Fruit fly (Drosophila melanogaster) whole organism, wandering third instar larva: Measurements from ENCODE around the gene CG34133.
"Not testable (repeated sequence)": the region's sequence is repeated elsewhere in the genome, so short reads cannot be mapped to it uniquely, and the experiment has no call there.

Experiments used
- Abd-B ChIP-seq: fragments of >200 bp; optimal IDR thresholded peaks from 2 replicates; lab custom pipeline; 2017; ENCODE audit warnings: missing biosample characterization, missing genetic modification characterization
- CG32264 ChIP-seq: fragments of 200-800 bp; sonication (Bioruptor generic); optimal IDR thresholded peaks from 2 replicates; lab custom pipeline; 2016; ENCODE audit warnings: missing biosample characterization, missing genetic modification characterization
- CG9705 ChIP-seq: fragments of 200-800 bp; sonication (Bioruptor generic); optimal IDR thresholded peaks from 2 replicates; lab custom pipeline; 2018; ENCODE audit warnings: missing biosample characterization, mild to moderate bottlenecking, missing genetic modification characterization
- CrebA ChIP-seq: fragments of 200-800 bp; sonication (Bioruptor generic); optimal IDR thresholded peaks from 2 replicates; lab custom pipeline; 2016; ENCODE audit warnings: missing biosample characterization, mild to moderate bottlenecking, missing genetic modification characterization, borderline replicate concordance
- Dif ChIP-seq: fragments of 200-275, 200-300 bp; sonication (Bioruptor generic); optimal IDR thresholded peaks from 2 replicates; lab custom pipeline; 2018; ENCODE audit warnings: missing biosample characterization, missing genetic modification characterization; ENCODE audit not compliant: partially characterized antibody
- GATAd ChIP-seq: sonication (Bioruptor generic); optimal IDR thresholded peaks from 2 replicates; lab custom pipeline; 2016; ENCODE audit warnings: missing biosample characterization, missing genetic modification characterization
- Hr83 ChIP-seq: fragments of 200-300 bp; sonication (Bioruptor generic); optimal IDR thresholded peaks from 2 replicates; lab custom pipeline; 2016; ENCODE audit warnings: missing biosample characterization, mild to moderate bottlenecking, missing genetic modification characterization, moderate library complexity; ENCODE audit not compliant: poor library complexity, severe bottlenecking
- Jra ChIP-seq: sonication (Bioruptor generic); optimal IDR thresholded peaks from 2 replicates; lab custom pipeline; 2016; ENCODE audit warnings: missing biosample characterization, missing genetic modification characterization
- N ChIP-seq: fragments of >200 bp; optimal IDR thresholded peaks from 2 replicates; lab custom pipeline; 2018; ENCODE audit warnings: missing biosample characterization, missing external identifiers, missing genetic modification characterization
- OdsH ChIP-seq: fragments of 200-800 bp; sonication (Bioruptor generic); optimal IDR thresholded peaks from 2 replicates; lab custom pipeline; 2016; ENCODE audit warnings: missing biosample characterization, mild to moderate bottlenecking, missing genetic modification characterization
- Rel ChIP-seq, 2 experiments: fragments of 200-800 bp; sonication (Bioruptor generic) in 1 of 2; optimal IDR thresholded peaks; 2 replicates in 1 of 2; 3 replicates in 1 of 2; lab custom pipeline; 2016 to 2019; ENCODE audit warnings: mild to moderate bottlenecking in 2 of 2, missing biosample characterization in 2 of 2, missing genetic modification characterization in 2 of 2, moderate library complexity in 1 of 2
- Vsx2 ChIP-seq: fragments of 200-300, 225-300 bp; sonication (Bioruptor generic); optimal IDR thresholded peaks from 2 replicates; lab custom pipeline; 2018; ENCODE audit warnings: missing biosample characterization, missing genetic modification characterization; ENCODE audit not compliant: partially characterized antibody
- br ChIP-seq: fragments of 200-800 bp; sonication (Bioruptor generic); optimal IDR thresholded peaks from 2 replicates; lab custom pipeline; 2016; ENCODE audit warnings: missing biosample characterization, missing genetic modification characterization
- brk ChIP-seq: fragments of 200-800 bp; sonication (Bioruptor generic); optimal IDR thresholded peaks from 2 replicates; lab custom pipeline; 2016; ENCODE audit warnings: missing biosample characterization, mild to moderate bottlenecking, missing genetic modification characterization
- dl ChIP-seq, 2 experiments: fragments of 175-275, 200-275 bp in 1 of 2; fragments of 200-275 bp in 1 of 2; sonication (Bioruptor generic); optimal IDR thresholded peaks; lab custom pipeline; 2018; ENCODE audit warnings: mild to moderate bottlenecking in 2 of 2, missing biosample characterization in 2 of 2, missing genetic modification characterization in 2 of 2, moderate library complexity in 2 of 2; ENCODE audit not compliant: partially characterized antibody in 2 of 2, insufficient read depth in 1 of 2
- dmrt93B ChIP-seq: fragments of 200-800 bp; sonication (Bioruptor generic); optimal IDR thresholded peaks from 2 replicates; lab custom pipeline; 2018; ENCODE audit warnings: missing biosample characterization, mild to moderate bottlenecking, missing genetic modification characterization
- dsf ChIP-seq: sonication (Bioruptor generic); optimal IDR thresholded peaks from 2 replicates; lab custom pipeline; 2016; ENCODE audit warnings: missing biosample characterization, missing genetic modification characterization, borderline replicate concordance
- ey ChIP-seq: fragments of 200-800 bp; sonication (Bioruptor generic); optimal IDR thresholded peaks from 2 replicates; lab custom pipeline; 2016; ENCODE audit warnings: missing biosample characterization, missing genetic modification characterization
- foxo ChIP-seq, 2 experiments: fragments of 200-800 bp; sonication (Bioruptor generic); optimal IDR thresholded peaks; 2 replicates in 1 of 2; 3 replicates in 1 of 2; lab custom pipeline; 2016 to 2017; ENCODE audit warnings: missing biosample characterization in 2 of 2, missing genetic modification characterization in 2 of 2
- fru ChIP-seq: fragments of 200-800 bp; sonication (Bioruptor generic); optimal IDR thresholded peaks from 3 replicates; lab custom pipeline; 2016; ENCODE audit warnings: missing biosample characterization, mild to moderate bottlenecking, missing genetic modification characterization
- h ChIP-seq: fragments of 200-800 bp; sonication (Bioruptor generic); optimal IDR thresholded peaks from 3 replicates; lab custom pipeline; 2016; ENCODE audit warnings: missing biosample characterization, mild to moderate bottlenecking, missing genetic modification characterization
- jim ChIP-seq: fragments of 175-275, 200-325 bp; sonication (Bioruptor generic); optimal IDR thresholded peaks from 2 replicates; lab custom pipeline; 2016; ENCODE audit warnings: missing biosample characterization, mild to moderate bottlenecking, missing genetic modification characterization
- lola ChIP-seq: fragments of >200 bp; optimal IDR thresholded peaks from 2 replicates; lab custom pipeline; 2017; ENCODE audit warnings: missing biosample characterization, missing genetic modification characterization
- pan ChIP-seq: fragments of >200 bp; optimal IDR thresholded peaks from 2 replicates; lab custom pipeline; 2017
- sv ChIP-seq: fragments of 200-800 bp; sonication (Bioruptor generic); optimal IDR thresholded peaks from 3 replicates; lab custom pipeline; 2016; ENCODE audit warnings: missing biosample characterization, missing genetic modification characterization
- tai ChIP-seq: sonication (Bioruptor generic); optimal IDR thresholded peaks from 2 replicates; lab custom pipeline; 2016; ENCODE audit warnings: missing biosample characterization, missing genetic modification characterization
- usp ChIP-seq: fragments of >200 bp; optimal IDR thresholded peaks from 2 replicates; lab custom pipeline; 2017; ENCODE audit warnings: missing biosample characterization, missing genetic modification characterization
- woc ChIP-seq: sonication (Bioruptor generic); optimal IDR thresholded peaks from 2 replicates; lab custom pipeline; 2016; ENCODE audit warnings: missing biosample characterization, mild to moderate bottlenecking, missing genetic modification characterization

CG34133 gene

DNA sequence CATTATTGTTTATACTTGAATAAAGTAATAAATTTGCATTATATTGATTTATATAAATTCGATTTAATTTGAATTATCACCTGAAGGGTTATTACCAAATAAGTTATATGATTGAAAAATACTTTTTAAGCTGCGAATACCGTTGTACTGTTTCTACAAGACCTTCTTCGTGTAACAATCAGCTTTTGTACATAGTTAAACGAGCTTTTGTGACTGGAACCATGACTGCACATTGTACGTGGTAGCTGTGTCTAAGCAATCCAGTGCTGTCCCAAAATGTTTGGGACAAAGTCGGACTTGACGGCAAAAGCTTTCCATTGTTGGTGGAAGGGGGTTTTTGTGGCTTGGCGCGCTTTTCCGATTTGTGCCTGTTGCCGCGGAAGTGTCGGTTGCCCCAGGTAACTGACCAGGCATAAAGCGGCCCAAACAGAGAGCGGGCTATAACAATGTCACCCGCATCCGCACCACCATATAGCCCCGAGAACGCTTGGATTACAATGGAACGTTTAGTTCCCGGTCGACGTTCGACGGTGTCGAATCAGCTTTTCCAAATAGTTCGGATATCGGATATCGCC, 38.5 kb downstream of the CG34133 start, which contains the start of gene CG31036:
Gene CG31036, plus strand, starts transcription at position 507 of the 575 bp plus-strand sequence.
- TF ChIP-seq foxo (GFP tag; optimal IDR thresholded peaks at IDR 0.05; lab: Kevin White, UChicago) (no peak), dl (GFP tag; optimal IDR thresholded peaks at IDR 0.05; lab: Kevin White, UChicago; ENCODE audit: insufficient read depth in 1 of 2, partially characterized antibody in 2 of 2) (no peak), brk (GFP tag; lab: Kevin White, UChicago) (no peak), dmrt93B (GFP tag; lab: Kevin White, UChicago) (no peak), ey (GFP tag; lab: Kevin White, UChicago) (no peak), CG32264 (GFP tag; lab: Kevin White, UChicago) (no peak), N (GFP tag; lab: Kevin White, UChicago) (no peak), woc (GFP tag; lab: Kevin White, UChicago) (no peak), jim (no peak), GATAd (GFP tag; lab: Kevin White, UChicago) (no peak), tai (no peak), h (GFP tag; lab: Kevin White, UChicago) (no peak), lola (GFP tag; lab: Kevin White, UChicago) (no peak), CG9705 (no peak), pan (lab: Kevin White, UChicago) (no peak)
- TF ChIP-seq, all 38 proteins: peak for 0

DNA sequence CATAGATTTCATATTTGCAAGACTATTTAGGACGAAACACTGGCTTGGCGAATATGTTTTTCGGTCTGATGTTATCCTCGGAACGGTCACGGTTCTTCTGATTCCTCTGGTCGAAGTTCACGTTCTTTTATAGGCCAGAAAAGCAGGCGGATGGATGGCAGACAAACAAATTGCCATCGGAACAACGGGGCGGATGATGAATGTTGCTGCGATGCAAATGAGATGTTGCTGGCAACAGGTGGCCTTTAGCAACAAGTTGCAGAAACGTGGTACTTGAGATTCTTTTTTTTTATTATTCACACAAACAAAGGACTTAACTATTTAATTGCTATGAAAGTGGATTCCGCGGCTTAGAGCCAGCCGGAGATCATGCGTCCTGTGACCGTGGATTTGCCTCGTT, 45.1 kb downstream of the CG34133 start, which contains the start of gene Capa:
Gene Capa, minus strand, starts transcription at position 101 of the 400 bp plus-strand sequence.
- TF ChIP-seq sv (GFP tag; lab: Kevin White, UChicago) (no peak), usp (GFP tag; lab: Kevin White, UChicago) (no peak), OdsH (no peak), Rel (GFP tag; optimal IDR thresholded peaks at IDR 0.05; lab: Kevin White, UChicago) (no peak), Rel (tag; optimal IDR thresholded peaks at IDR 0.05; lab: Kevin White, UChicago) (no peak), Hr83 (no peak)

DNA sequence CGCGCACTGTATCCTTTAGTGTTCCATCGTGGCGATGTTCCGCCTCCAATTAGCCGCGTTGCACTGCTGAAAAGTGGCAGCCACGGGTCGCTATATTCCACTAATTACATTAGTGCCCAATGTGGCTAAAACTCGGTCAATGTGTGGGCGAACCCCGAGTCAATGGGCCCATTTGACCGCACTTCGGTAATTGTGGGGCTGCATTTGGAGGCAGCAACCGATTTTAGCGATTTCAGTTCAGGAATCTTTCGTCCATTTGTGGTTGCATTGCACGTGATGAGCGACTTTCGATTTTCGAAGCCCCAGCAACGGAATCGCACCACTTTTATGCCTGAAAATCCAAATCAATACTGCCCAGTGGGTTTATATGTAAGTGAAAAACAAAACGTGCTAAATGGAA, 51.0 kb downstream of the CG34133 start, which contains the start of gene trp:
Gene trp, minus strand, starts transcription at position 101 of the 400 bp plus-strand sequence.
- TF ChIP-seq tai (no peak), Jra (no peak), br (GFP tag; lab: Kevin White, UChicago) (no peak), OdsH (no peak), brk (GFP tag; lab: Kevin White, UChicago) (no peak), ey (GFP tag; lab: Kevin White, UChicago) (no peak), fru (GFP tag; lab: Kevin White, UChicago) (no peak), h (GFP tag; lab: Kevin White, UChicago) (no peak), Abd-B (GFP tag; lab: Kevin White, UChicago) (no peak), Dif (GFP tag; lab: Kevin White, UChicago) (no peak)

DNA sequence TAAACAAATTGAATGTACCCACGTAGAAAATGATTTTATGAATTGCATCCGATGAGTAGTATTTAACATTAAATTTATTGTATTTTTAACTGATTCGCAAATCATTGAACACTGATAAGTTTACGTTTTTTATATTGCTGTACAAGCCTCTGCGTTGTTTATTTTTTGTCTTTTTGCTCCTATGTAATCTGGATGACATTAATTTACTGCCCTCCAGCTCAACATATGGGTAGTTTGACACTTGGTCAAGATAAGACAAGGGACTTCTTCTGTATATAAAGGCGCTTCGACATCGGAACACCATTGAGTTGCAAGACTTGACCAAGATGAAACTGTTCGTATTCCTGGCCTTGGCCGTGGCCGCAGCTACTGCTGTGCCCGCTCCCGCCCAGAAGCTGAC, 52.8 kb downstream of the CG34133 start, which contains the start of gene Jon99Ciii:
Gene Jon99Ciii, plus strand, starts transcription at position 301 of the 400 bp plus-strand sequence.
- TF ChIP-seq CrebA; woc (GFP tag; lab: Kevin White, UChicago); Vsx2 (GFP tag; lab: Kevin White, UChicago): not testable (repeated sequence)
- TF ChIP-seq, all 38 proteins: peak for 0; not testable (repeated sequence) for 38

DNA sequence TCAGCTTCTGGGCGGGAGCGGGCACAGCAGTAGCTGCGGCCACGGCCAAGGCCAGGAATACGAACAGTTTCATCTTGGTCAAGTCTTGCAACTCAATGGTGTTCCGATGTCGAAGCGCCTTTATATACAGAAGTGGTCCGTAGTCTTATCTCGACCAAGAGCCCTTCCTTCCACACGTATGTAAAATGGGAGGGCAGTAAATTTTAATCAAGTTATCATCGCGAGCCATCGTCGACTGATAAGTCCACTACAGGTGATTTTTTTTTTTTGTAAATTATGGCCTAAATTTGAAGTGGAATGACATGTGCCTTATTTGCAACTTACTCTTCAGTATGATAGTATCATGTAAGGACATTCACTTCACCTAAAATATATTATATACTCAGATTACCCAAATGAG, 55.4 kb downstream of the CG34133 start, which contains the start of gene Jon99Cii:
Gene Jon99Cii, minus strand, starts transcription at position 101 of the 400 bp plus-strand sequence.
- TF ChIP-seq dsf (GFP tag; lab: Kevin White, UChicago); CrebA; GATAd (GFP tag; lab: Kevin White, UChicago): not testable (repeated sequence)
- TF ChIP-seq, all 38 proteins: peak for 0; not testable (repeated sequence) for 38
